Worm (Caenorhabditis elegans) whole organism, L1 larva: Measurements from ENCODE around the gene elo-4.

Experiments
- ama-1 ChIP-seq: fragments of 150-350 bp; optimal IDR thresholded peaks from 2 replicates; lab custom pipeline; 2014
- jun-1 ChIP-seq: fragments of 150-350 bp; optimal IDR thresholded peaks from 2 replicates; lab custom pipeline; 2014; ENCODE audit warnings: missing biosample characterization, missing genetic modification reagents, missing genetic modification characterization
- nhr-12 ChIP-seq: sonication (generic microtip); optimal IDR thresholded peaks from 2 replicates; lab custom pipeline; 2017; ENCODE audit warnings: missing biosample characterization, missing genetic modification characterization
- nhr-28 ChIP-seq: fragments of 150-350 bp; optimal IDR thresholded peaks from 2 replicates; lab custom pipeline; 2014; ENCODE audit warnings: missing biosample characterization, missing genetic modification characterization
- nhr-90 ChIP-seq: sonication (generic microtip); optimal IDR thresholded peaks from 2 replicates; lab custom pipeline; 2016; ENCODE audit warnings: mild to moderate bottlenecking, missing genetic modification characterization, missing compliant biosample characterization; ENCODE audit not compliant: poor library complexity
- pax-3 ChIP-seq: fragments of 200-800 bp; sonication (Bioruptor generic); optimal IDR thresholded peaks from 2 replicates; lab custom pipeline; 2018; ENCODE audit warnings: mild to moderate bottlenecking, missing genetic modification characterization, moderate library complexity, missing compliant biosample characterization
- unc-62 ChIP-seq: fragments of 150-350 bp; optimal IDR thresholded peaks from 2 replicates; lab custom pipeline; 2014; ENCODE audit warnings: missing biosample characterization, missing genetic modification reagents, missing genetic modification characterization

DNA sequence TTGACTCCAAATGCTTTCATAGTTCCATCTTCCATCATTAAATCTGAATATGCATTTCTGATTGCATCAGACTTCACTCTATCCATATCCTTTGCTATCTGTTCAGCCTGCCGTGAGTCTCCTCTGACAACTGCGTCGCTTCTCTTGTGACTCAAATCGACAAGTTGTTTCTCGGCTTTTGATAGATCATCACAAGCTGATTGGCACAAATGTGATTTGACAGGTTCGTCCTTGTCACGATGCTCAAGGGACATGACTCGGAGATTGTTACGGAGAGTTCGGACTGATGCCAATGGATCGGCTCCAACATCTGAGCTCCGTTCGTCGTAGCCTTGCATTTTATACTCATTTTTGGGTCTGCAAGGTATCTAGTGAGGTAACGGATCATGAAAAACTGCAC is 5.3 kb downstream of the elo-4 start:
- TF ChIP-seq nhr-12 (tag; lab: Kevin White, UChicago), result no peak
- TF ChIP-seq ama-1, result no peak
- no peak for TF ChIP-seq nhr-28 (tag; lab: Kevin White, UChicago)
- no peak for TF ChIP-seq nhr-90
- no peak for TF ChIP-seq unc-62
- no peak for TF ChIP-seq jun-1 (tag; lab: Kevin White, UChicago)
- no peak for TF ChIP-seq pax-3
